Worm (Caenorhabditis elegans) whole organism, mixed stage, embryonic: ENCODE measurements around the gene F41B4.1.

Experiments
- M03D4.4 ChIP-seq: sonication (generic microtip); optimal IDR thresholded peaks from 2 replicates; lab custom pipeline; 2017; ENCODE audit warnings: mild to moderate bottlenecking, missing genetic modification characterization, missing compliant biosample characterization
- bed-3 ChIP-seq: fragments of 200-800 bp; sonication (Bioruptor generic); optimal IDR thresholded peaks from 3 replicates; lab custom pipeline; 2018; ENCODE audit warnings: mild to moderate bottlenecking, missing genetic modification characterization, moderate library complexity, missing compliant biosample characterization
- blmp-1 ChIP-seq: fragments of 150-350 bp; optimal IDR thresholded peaks from 2 replicates; lab custom pipeline; 2014; ENCODE audit warnings: missing biosample characterization, missing genetic modification characterization
- ceh-39 ChIP-seq: fragments of 150-350 bp; optimal IDR thresholded peaks from 2 replicates; lab custom pipeline; 2014; ENCODE audit warnings: missing biosample characterization, missing genetic modification characterization
- ceh-43 ChIP-seq: fragments of 200-800 bp; sonication (Bioruptor generic); optimal IDR thresholded peaks from 2 replicates; lab custom pipeline; 2018; ENCODE audit warnings: mild to moderate bottlenecking, missing genetic modification characterization, moderate library complexity, missing compliant biosample characterization
- ceh-83 ChIP-seq: fragments of 200-800 bp; sonication (Bioruptor generic); optimal IDR thresholded peaks from 2 replicates; lab custom pipeline; 2018; ENCODE audit warnings: mild to moderate bottlenecking, missing genetic modification characterization, missing compliant biosample characterization
- ces-1 ChIP-seq: fragments of 150-350 bp; optimal IDR thresholded peaks from 2 replicates; lab custom pipeline; 2014; ENCODE audit warnings: missing biosample characterization, missing genetic modification reagents, missing genetic modification characterization
- cnd-1 ChIP-seq: fragments of 200-800 bp; sonication (Bioruptor generic); optimal IDR thresholded peaks from 2 replicates; lab custom pipeline; 2018; ENCODE audit warnings: mild to moderate bottlenecking, missing genetic modification characterization, missing compliant biosample characterization
- drap-1 ChIP-seq: fragments of 200-800 bp; sonication (Bioruptor generic); optimal IDR thresholded peaks from 3 replicates; lab custom pipeline; 2018; ENCODE audit warnings: mild to moderate bottlenecking, missing genetic modification characterization, missing compliant biosample characterization
- elt-3 ChIP-seq: fragments of 150-350 bp; optimal IDR thresholded peaks from 2 replicates; lab custom pipeline; 2014; ENCODE audit warnings: missing biosample characterization, missing genetic modification characterization
- flh-1 ChIP-seq: fragments of 200-800 bp; sonication (Bioruptor generic); optimal IDR thresholded peaks from 2 replicates; lab custom pipeline; 2018; ENCODE audit warnings: mild to moderate bottlenecking, missing genetic modification characterization, moderate library complexity, missing compliant biosample characterization
- ham-2 ChIP-seq: fragments of 200-800 bp; sonication (Bioruptor generic); optimal IDR thresholded peaks from 2 replicates; lab custom pipeline; 2018; ENCODE audit warnings: mild to moderate bottlenecking, missing genetic modification characterization, missing compliant biosample characterization
- hlh-1 ChIP-seq: fragments of 150-350 bp; optimal IDR thresholded peaks from 2 replicates; lab custom pipeline; 2014; ENCODE audit warnings: missing biosample characterization, missing genetic modification reagents, missing genetic modification characterization
- lin-13 ChIP-seq: fragments of 150-350 bp; optimal IDR thresholded peaks from 2 replicates; lab custom pipeline; 2014; ENCODE audit warnings: missing biosample characterization, missing genetic modification characterization
- mab-5 ChIP-seq: fragments of 150-350 bp; optimal IDR thresholded peaks from 2 replicates; lab custom pipeline; 2014; ENCODE audit warnings: missing biosample characterization, missing genetic modification characterization
- mep-1 ChIP-seq: fragments of 150-350 bp; optimal IDR thresholded peaks from 2 replicates; lab custom pipeline; 2017; ENCODE audit warnings: missing biosample characterization, missing genetic modification reagents, missing genetic modification characterization, inconsistent platforms
- mls-2 ChIP-seq: sonication (generic microtip); optimal IDR thresholded peaks from 2 replicates; lab custom pipeline; 2016; ENCODE audit warnings: mild to moderate bottlenecking, missing genetic modification characterization, moderate library complexity, missing compliant biosample characterization
- nhr-12 ChIP-seq: fragments of 150-350 bp; optimal IDR thresholded peaks from 2 replicates; lab custom pipeline; 2014; ENCODE audit warnings: missing biosample characterization, missing genetic modification characterization
- nhr-2 ChIP-seq: fragments of 150-350 bp; optimal IDR thresholded peaks from 2 replicates; lab custom pipeline; 2014; ENCODE audit warnings: missing biosample characterization, missing genetic modification characterization
- nhr-237 ChIP-seq: fragments of 150-350 bp; optimal IDR thresholded peaks from 2 replicates; lab custom pipeline; 2014; ENCODE audit warnings: missing biosample characterization, missing genetic modification characterization
- nhr-28 ChIP-seq: fragments of 150-350 bp; optimal IDR thresholded peaks from 2 replicates; lab custom pipeline; 2014; ENCODE audit warnings: missing biosample characterization, missing genetic modification characterization
- nhr-76 ChIP-seq: sonication (generic microtip); optimal IDR thresholded peaks from 2 replicates; lab custom pipeline; 2017; ENCODE audit warnings: missing biosample characterization, missing genetic modification characterization
- pha-4 ChIP-seq: fragments of 150-350 bp; optimal IDR thresholded peaks from 2 replicates; lab custom pipeline; 2018; ENCODE audit warnings: missing biosample characterization, missing genetic modification reagents, missing genetic modification characterization
- snpc-4 ChIP-seq: fragments of 150-350 bp; optimal IDR thresholded peaks from 2 replicates; lab custom pipeline; 2014; ENCODE audit warnings: missing biosample characterization, missing genetic modification characterization
- sptf-1 ChIP-seq: sonication (generic microtip); optimal IDR thresholded peaks from 2 replicates; lab custom pipeline; 2017; ENCODE audit warnings: mild to moderate bottlenecking, missing genetic modification characterization, moderate library complexity, missing compliant biosample characterization
- tbx-8 ChIP-seq: fragments of 200-800 bp; sonication (Bioruptor generic); optimal IDR thresholded peaks from 2 replicates; lab custom pipeline; 2018; ENCODE audit warnings: mild to moderate bottlenecking, missing genetic modification characterization, moderate library complexity, missing compliant biosample characterization
- unc-120 ChIP-seq: sonication (generic microtip); optimal IDR thresholded peaks from 2 replicates; lab custom pipeline; 2017; ENCODE audit warnings: missing genetic modification characterization, missing compliant biosample characterization; ENCODE audit not compliant: poor library complexity, severe bottlenecking
- unc-39 ChIP-seq: fragments of 150-350 bp; optimal IDR thresholded peaks from 2 replicates; lab custom pipeline; 2014; ENCODE audit warnings: missing biosample characterization, missing genetic modification characterization
- unc-62 ChIP-seq: fragments of 150-350 bp; optimal IDR thresholded peaks from 2 replicates; lab custom pipeline; 2014; ENCODE audit warnings: missing biosample characterization, missing genetic modification reagents, missing genetic modification characterization
- zip-8 ChIP-seq: fragments of 150-350 bp; optimal IDR thresholded peaks from 2 replicates; lab custom pipeline; 2014; ENCODE audit warnings: missing biosample characterization, missing genetic modification characterization
- ztf-11 ChIP-seq: fragments of 150-350 bp; optimal IDR thresholded peaks from 2 replicates; lab custom pipeline; 2014; ENCODE audit warnings: missing biosample characterization, missing genetic modification characterization

The F41B4.1 gene

ce11 chrX:6866900-6867299 is 41.2 kb upstream of the F41B4.1 start:
- TF ChIP-seq hlh-1 (tag; lab: Kevin White, UChicago): no peak
- no peak for TF ChIP-seq mls-2 (tag; lab: Kevin White, UChicago)
- TF ChIP-seq ztf-11 (tag; lab: Kevin White, UChicago): no peak
- no peak for TF ChIP-seq snpc-4 (tag; lab: Kevin White, UChicago)
- no peak for TF ChIP-seq drap-1 (GFP tag; lab: Kevin White, UChicago)
- TF ChIP-seq ceh-43 (GFP tag; lab: Kevin White, UChicago): no peak
- TF ChIP-seq zip-8: no peak
- TF ChIP-seq nhr-237 (tag; lab: Kevin White, UChicago): no peak
- no peak for TF ChIP-seq ces-1 (GFP tag; lab: Kevin White, UChicago)
- TF ChIP-seq blmp-1 (tag; lab: Kevin White, UChicago): no peak
- TF ChIP-seq cnd-1: no peak
- TF ChIP-seq unc-120: no peak
- no peak for TF ChIP-seq ham-2 (GFP tag; lab: Kevin White, UChicago)
- no peak for TF ChIP-seq mep-1 (tag; lab: Kevin White, UChicago)
- no peak for TF ChIP-seq sptf-1 (tag; lab: Kevin White, UChicago)
- no peak for TF ChIP-seq pha-4 (tag; lab: Kevin White, UChicago)
- TF ChIP-seq ceh-39 (tag; lab: Kevin White, UChicago): no peak
- no peak for TF ChIP-seq mab-5 (tag; lab: Kevin White, UChicago)
- TF ChIP-seq elt-3 (tag; lab: Kevin White, UChicago): no peak
- TF ChIP-seq bed-3 (GFP tag; lab: Kevin White, UChicago): no peak

- TF ChIP-seq cnd-1 (no peak), unc-120 (no peak), nhr-12 (tag; lab: Kevin White, UChicago) (no peak), mls-2 (tag; lab: Kevin White, UChicago) (no peak), lin-13 (no peak), ceh-39 (tag; lab: Kevin White, UChicago) (no peak), sptf-1 (tag; lab: Kevin White, UChicago) (no peak), unc-39 (tag; lab: Kevin White, UChicago) (no peak), mab-5 (tag; lab: Kevin White, UChicago) (no peak), drap-1 (GFP tag; lab: Kevin White, UChicago) (no peak), M03D4.4 (tag; lab: Kevin White, UChicago) (no peak), nhr-28 (no peak), flh-1 (GFP tag; lab: Kevin White, UChicago) (no peak), ceh-43 (GFP tag; lab: Kevin White, UChicago) (no peak)
These were observed 40.2 kb upstream of the F41B4.1 start, which contains the start of gene odr-10 for ce11 chrX:6865839-6866238. odr-10 (minus strand) TSS chrX:6865939.

DNA sequence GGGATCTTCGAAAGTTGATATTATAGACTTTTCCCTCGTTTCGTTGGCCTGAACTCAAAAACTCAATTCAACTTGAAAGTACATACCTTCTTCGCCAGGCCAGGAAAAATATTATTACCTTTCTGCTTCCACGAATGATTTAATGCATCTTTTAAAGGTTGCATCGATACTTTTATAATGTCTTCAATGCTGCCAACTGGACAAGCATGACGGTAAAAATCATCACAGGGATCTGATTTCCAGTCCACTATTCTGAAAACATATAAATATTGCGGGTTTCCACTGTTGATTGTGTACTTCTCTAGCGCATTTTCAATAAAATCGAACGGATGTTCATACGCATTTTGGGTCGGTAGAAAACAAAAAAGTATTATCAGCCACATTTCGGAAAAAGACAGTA is 37.4 kb upstream of the F41B4.1 start, which contains the start of gene nep-4:
nep-4 (minus strand) TSS at position 393 of the 400 bp plus-strand sequence.
- TF ChIP-seq ham-2 (GFP tag; lab: Kevin White, UChicago): no peak

ce11 chrX:6861564-6861963 is 35.9 kb upstream of the F41B4.1 start:
- TF ChIP-seq unc-39 (tag; lab: Kevin White, UChicago): no peak
- no peak for TF ChIP-seq elt-3 (tag; lab: Kevin White, UChicago)
- no peak for TF ChIP-seq flh-1 (GFP tag; lab: Kevin White, UChicago)
- TF ChIP-seq mls-2 (tag; lab: Kevin White, UChicago): no peak
- no peak for TF ChIP-seq unc-120
- no peak for TF ChIP-seq drap-1 (GFP tag; lab: Kevin White, UChicago)
- no peak for TF ChIP-seq tbx-8 (GFP tag; lab: Kevin White, UChicago)
- TF ChIP-seq bed-3 (GFP tag; lab: Kevin White, UChicago): no peak
- TF ChIP-seq ceh-83 (GFP tag; lab: Kevin White, UChicago): no peak
- TF ChIP-seq ztf-11 (tag; lab: Kevin White, UChicago): no peak
- no peak for TF ChIP-seq nhr-2
- no peak for TF ChIP-seq nhr-28
- no peak for TF ChIP-seq blmp-1 (tag; lab: Kevin White, UChicago)
- TF ChIP-seq unc-62 (GFP tag; lab: Kevin White, UChicago): no peak
- no peak for TF ChIP-seq sptf-1 (tag; lab: Kevin White, UChicago)
- no peak for TF ChIP-seq snpc-4 (tag; lab: Kevin White, UChicago)
- no peak for TF ChIP-seq nhr-12 (tag; lab: Kevin White, UChicago)
- TF ChIP-seq hlh-1 (tag; lab: Kevin White, UChicago): no peak

DNA sequence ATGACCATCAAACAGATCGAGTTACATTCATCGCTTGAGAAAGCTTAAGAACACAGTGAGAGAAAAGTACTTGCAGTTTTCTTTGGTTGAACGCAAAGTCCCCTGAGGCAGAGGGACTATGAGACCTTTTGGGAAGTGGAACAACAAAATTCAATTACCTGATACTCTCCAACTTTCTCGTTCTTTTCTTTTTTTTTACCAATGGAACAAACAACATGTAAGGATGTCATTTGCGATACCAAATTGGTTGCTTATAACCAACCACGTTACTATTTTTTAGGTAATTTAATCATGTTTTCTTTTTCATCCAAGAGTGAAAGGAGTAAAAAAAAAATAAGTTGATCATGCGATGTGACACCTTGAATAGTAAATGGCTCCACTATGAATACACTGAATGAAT is 31.1 kb upstream of the F41B4.1 start:
- TF ChIP-seq unc-120 (no peak), nhr-2 (no peak), ceh-39 (tag; lab: Kevin White, UChicago) (no peak), ces-1 (GFP tag; lab: Kevin White, UChicago) (peak; percentile 67), nhr-76 (no peak)
